Fruit fly (Drosophila melanogaster): Measurements from ENCODE around the gene Vps60.

The Vps60 gene

DNA sequence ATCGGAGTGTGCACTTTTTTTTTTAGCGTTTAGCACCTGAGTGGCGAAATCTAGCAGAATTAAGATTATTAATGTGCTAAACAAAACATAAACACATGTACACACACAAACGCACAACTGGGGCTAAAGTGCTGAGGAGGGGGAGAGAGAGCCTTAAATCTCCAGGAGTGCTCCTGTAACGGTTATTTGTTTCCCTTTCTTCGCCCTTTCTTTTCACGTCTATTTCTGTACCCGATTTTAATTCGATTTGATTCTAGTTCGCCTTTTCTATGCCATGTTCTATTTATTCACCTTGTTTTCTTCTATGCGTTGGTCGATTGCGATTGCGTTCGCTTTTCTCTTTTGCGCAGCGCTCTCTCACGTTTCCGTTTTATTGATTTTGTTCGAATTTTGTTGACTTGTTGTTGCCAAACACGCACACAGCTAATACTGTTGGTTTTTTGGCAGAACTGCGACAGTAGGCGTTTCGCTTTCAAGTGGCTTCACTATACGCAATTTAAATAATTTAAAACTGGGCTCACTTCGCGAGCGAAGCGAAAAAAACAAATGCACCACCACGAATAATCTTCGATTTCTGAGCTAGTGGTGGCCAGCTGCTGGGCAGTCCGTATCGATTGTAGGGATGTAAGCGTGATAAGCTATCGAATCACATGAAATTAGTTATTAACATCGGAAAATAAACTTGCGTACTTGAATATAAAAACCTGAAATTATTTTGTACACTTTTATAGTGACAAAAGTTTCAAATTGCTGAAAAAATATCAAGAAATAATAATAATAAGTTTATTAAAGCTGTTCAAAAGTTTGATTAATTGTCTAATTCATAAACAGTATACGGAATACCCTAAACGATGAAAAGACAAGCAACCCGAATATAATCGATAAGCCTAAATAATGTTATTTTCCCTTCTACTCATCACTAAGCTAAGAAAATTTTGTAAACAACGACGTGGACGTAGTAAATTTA, 32.6 kb upstream of the Vps60 start, which contains the start of the genes Krn, Ndfip and CG7484 (continued):
- peak; percentile 75 for TF ChIP-seq CG15011 (GFP tag; optimal IDR thresholded peaks at IDR 0.05)
- peak; percentile 75 for TF ChIP-seq sd (tag; optimal IDR thresholded peaks at IDR 0.05)
- peak; percentile 74 for TF ChIP-seq CG6175 (GFP tag; IDR thresholded peaks at IDR 0.05)
- peak; percentile 31 for TF ChIP-seq Hmx (GFP tag; optimal IDR thresholded peaks at IDR 0.05)
- peak; percentile 59 for TF ChIP-seq nom (GFP tag; optimal IDR thresholded peaks at IDR 0.05)
- peak; percentile 62 for TF ChIP-seq wor (GFP tag; IDR thresholded peaks at IDR 0.05)
- peak; percentile 10 for TF ChIP-seq CG10431 (GFP tag; optimal IDR thresholded peaks at IDR 0.05)

dm6 chr3L:17652878-17653700, 31.7 kb upstream of the Vps60 start:
- TF ChIP-seq crc (GFP tag; optimal IDR thresholded peaks at IDR 0.05) (peak; percentile 45), mirr (GFP tag; optimal IDR thresholded peaks at IDR 0.05) (no peak), CG10274 (GFP tag; optimal IDR thresholded peaks at IDR 0.05) (peak; percentile 10), CG8281 (tag; optimal IDR thresholded peaks at IDR 0.05) (no peak), wor (GFP tag; IDR thresholded peaks at IDR 0.05) (no peak), chn (GFP tag; optimal IDR thresholded peaks at IDR 0.05) (peak; percentile 32), CG9215 (GFP tag; IDR thresholded peaks at IDR 0.05) (peak; percentile 30; the same call in 1 of the 2 replicates), CG7928 (GFP tag; optimal IDR thresholded peaks at IDR 0.05) (peak; percentile 52), ems (GFP tag; optimal IDR thresholded peaks at IDR 0.05) (no peak), Dll (GFP tag; IDR thresholded peaks at IDR 0.05; ENCODE audit: partially characterized antibody) (no peak), CG4328 (GFP tag; optimal IDR thresholded peaks at IDR 0.05) (peak; percentile 26), CG12942 (GFP tag; optimal IDR thresholded peaks at IDR 0.05) (no peak), ttk (GFP tag; IDR thresholded peaks at IDR 0.05) (no peak), CG9876 (GFP tag; optimal IDR thresholded peaks at IDR 0.05) (no peak), CG4820 (GFP tag; optimal IDR thresholded peaks at IDR 0.05) (peak; percentile 45), Doc3 (GFP tag; IDR thresholded peaks at IDR 0.05; ENCODE audit: partially characterized antibody) (no peak), CG14441 (GFP tag; IDR thresholded peaks at IDR 0.05) (peak; percentile 22; the same call in 1 of the 2 replicates), Med (GFP tag) (peak; percentile 74), bbx (GFP tag; IDR thresholded peaks at IDR 0.05; ENCODE audit: partially characterized antibody) (0 out of 2 replicates have a peak, but pooled peaks have one; percentile 28), CG7839 (tag; optimal IDR thresholded peaks at IDR 0.05) (no peak), Lim3 (GFP tag; IDR thresholded peaks at IDR 0.05) (no peak), amos (GFP tag; IDR thresholded peaks at IDR 0.05; ENCODE audit: partially characterized antibody) (no peak), CG18599 (GFP tag; optimal IDR thresholded peaks at IDR 0.05) (peak; percentile 86), trh (GFP tag; optimal IDR thresholded peaks at IDR 0.05) (no peak), vnd (GFP tag; IDR thresholded peaks at IDR 0.05; ENCODE audit: partially characterized antibody) (no peak), CG12769 (tag; optimal IDR thresholded peaks at IDR 0.05) (peak; percentile 66), cg (GFP tag; optimal IDR thresholded peaks at IDR 0.05) (no peak), pros (GFP tag; optimal IDR thresholded peaks at IDR 0.05) (peak; percentile 81), aop (GFP tag; IDR thresholded peaks at IDR 0.05) (no peak), CG7987 (GFP tag; optimal IDR thresholded peaks at IDR 0.05) (peak; percentile 79), ERR (GFP tag; optimal IDR thresholded peaks at IDR 0.05) (no peak), CG14667 (GFP tag; IDR thresholded peaks at IDR 0.05) (peak; percentile 43; the same call in 1 of the 2 replicates), CG18011 (GFP tag; optimal IDR thresholded peaks at IDR 0.05) (no peak), crol (GFP tag; IDR thresholded peaks at IDR 0.05) (peak; percentile 85), ken (GFP tag; IDR thresholded peaks at IDR 0.05) (no peak), CG12071 (GFP tag; optimal IDR thresholded peaks at IDR 0.05) (peak; percentile 37), CG14014 (GFP tag; IDR thresholded peaks at IDR 0.05) (peak; percentile 37; the same call in 1 of the 2 replicates), pho (GFP tag; optimal IDR thresholded peaks at IDR 0.05) (no peak)

Measured in whole organism, embryonic.